Worm (Caenorhabditis elegans): ENCODE measurements around the gene C29E4.14.

C29E4.14 gene

DNA sequence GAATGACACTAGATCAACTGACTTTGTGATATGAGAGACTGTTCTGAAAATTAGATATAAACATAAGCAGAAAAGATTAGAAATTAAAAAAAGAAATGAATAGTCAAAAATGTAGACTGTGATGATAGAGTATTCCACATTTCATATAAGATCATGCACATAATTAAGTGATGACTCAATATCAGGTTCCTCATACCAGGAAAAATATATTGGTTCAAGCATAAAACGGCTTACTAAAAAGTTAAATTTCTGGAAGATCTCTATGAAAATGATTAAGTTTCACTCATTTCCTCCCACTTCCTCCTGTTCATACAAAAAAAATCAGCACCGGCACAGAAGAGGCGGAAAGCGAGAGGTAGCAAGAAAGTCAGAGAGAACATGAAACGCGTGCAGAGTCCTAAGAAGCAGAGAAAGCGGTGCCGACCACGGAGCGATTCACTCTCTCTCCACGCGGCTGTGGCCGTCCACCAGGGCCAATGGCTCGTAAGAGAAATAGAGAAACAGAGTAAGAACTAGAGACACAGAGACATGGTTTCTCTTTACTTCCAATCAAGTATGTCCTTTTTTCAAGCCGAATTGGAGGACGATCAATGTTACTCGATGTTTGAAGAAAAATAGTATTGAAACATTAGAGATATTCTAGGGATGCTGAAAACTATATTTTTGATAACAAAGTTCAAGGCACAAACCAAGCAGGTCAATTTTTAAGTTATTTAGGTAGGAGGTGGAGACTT lies 28.2 kb upstream of the C29E4.14 start, which contains the start of the genes ZK688.5 and fahd-1 (continued):
- TF ChIP-seq hlh-30 (tag; optimal IDR thresholded peaks at IDR 0.05; ENCODE audit: insufficient read depth): peak; percentile 61
- no peak for TF ChIP-seq T23F11.4 (GFP tag; optimal IDR thresholded peaks at IDR 0.05)
- TF ChIP-seq syd-9 (tag; optimal IDR thresholded peaks at IDR 0.05): peak; percentile 16
- TF ChIP-seq tbx-7 (tag; optimal IDR thresholded peaks at IDR 0.05): no peak
- TF ChIP-seq unc-55 (GFP tag; optimal IDR thresholded peaks at IDR 0.05): peak; percentile 66
- peak; percentile 79 for TF ChIP-seq ceh-18 (tag; optimal IDR thresholded peaks at IDR 0.05)
- TF ChIP-seq tbx-2 (tag; optimal IDR thresholded peaks at IDR 0.05): peak; percentile 63
- peak; percentile 61 for TF ChIP-seq rnt-1 (tag; optimal IDR thresholded peaks at IDR 0.05)
- peak; percentile 36 for TF ChIP-seq ceh-14 (tag; optimal IDR thresholded peaks at IDR 0.05)

ce11 chrIII:7892333-7892732 lies 27.6 kb upstream of the C29E4.14 start:
- TF ChIP-seq K02D7.2 (tag; optimal IDR thresholded peaks at IDR 0.05) (no peak), ama-1 (optimal IDR thresholded peaks at IDR 0.05) (no peak), ceh-18 (tag; optimal IDR thresholded peaks at IDR 0.05) (no peak), lin-11 (tag; optimal IDR thresholded peaks at IDR 0.05) (no peak), hlh-8 (tag; optimal IDR thresholded peaks at IDR 0.05) (no peak), hlh-30 (tag; optimal IDR thresholded peaks at IDR 0.05; ENCODE audit: insufficient read depth) (no peak), hlh-6 (tag; optimal IDR thresholded peaks at IDR 0.05) (no peak), T23F11.4 (GFP tag; optimal IDR thresholded peaks at IDR 0.05) (no peak), ceh-30 (tag; optimal IDR thresholded peaks at IDR 0.05) (no peak), sox-4 (tag; optimal IDR thresholded peaks at IDR 0.05) (no peak), dve-1 (tag; optimal IDR thresholded peaks at IDR 0.05) (no peak), hlh-13 (GFP tag; optimal IDR thresholded peaks at IDR 0.05) (no peak), K09A11.1 (tag; optimal IDR thresholded peaks at IDR 0.05; ENCODE audit: insufficient read depth) (no peak), eyg-1 (tag; optimal IDR thresholded peaks at IDR 0.05) (no peak)

ce11 chrIII:7893224-7893623 lies 26.7 kb upstream of the C29E4.14 start:
- TF ChIP-seq rnt-1 (tag; optimal IDR thresholded peaks at IDR 0.05): no peak
- TF ChIP-seq T23F11.4 (GFP tag; optimal IDR thresholded peaks at IDR 0.05): no peak
- TF ChIP-seq ceh-34 (tag; optimal IDR thresholded peaks at IDR 0.05): no peak

- TF ChIP-seq ceh-18 (tag; optimal IDR thresholded peaks at IDR 0.05) (no peak), ceh-30 (tag; optimal IDR thresholded peaks at IDR 0.05) (no peak), unc-86 (tag; optimal IDR thresholded peaks at IDR 0.05) (no peak), ceh-2 (tag; optimal IDR thresholded peaks at IDR 0.05) (no peak), unc-42 (tag; optimal IDR thresholded peaks at IDR 0.05) (no peak), elt-2 (tag; optimal IDR thresholded peaks at IDR 0.05) (no peak), pha-4 (tag; optimal IDR thresholded peaks at IDR 0.05) (no peak), Y22D7AL.16 (tag; optimal IDR thresholded peaks at IDR 0.05) (no peak), ttx-3 (tag; optimal IDR thresholded peaks at IDR 0.05) (no peak), sox-4 (tag; optimal IDR thresholded peaks at IDR 0.05) (no peak), mec-3 (tag; optimal IDR thresholded peaks at IDR 0.05; ENCODE audit: borderline replicate concordance) (no peak), pag-3 (tag; optimal IDR thresholded peaks at IDR 0.05; ENCODE audit: borderline replicate concordance) (no peak)
These were observed 25.2 kb upstream of the C29E4.14 start, which contains the start of gene ZK688.4 for ce11 chrIII:7894724-7895123. TSS of gene ZK688.4 (plus strand) at chrIII:7895024.

DNA sequence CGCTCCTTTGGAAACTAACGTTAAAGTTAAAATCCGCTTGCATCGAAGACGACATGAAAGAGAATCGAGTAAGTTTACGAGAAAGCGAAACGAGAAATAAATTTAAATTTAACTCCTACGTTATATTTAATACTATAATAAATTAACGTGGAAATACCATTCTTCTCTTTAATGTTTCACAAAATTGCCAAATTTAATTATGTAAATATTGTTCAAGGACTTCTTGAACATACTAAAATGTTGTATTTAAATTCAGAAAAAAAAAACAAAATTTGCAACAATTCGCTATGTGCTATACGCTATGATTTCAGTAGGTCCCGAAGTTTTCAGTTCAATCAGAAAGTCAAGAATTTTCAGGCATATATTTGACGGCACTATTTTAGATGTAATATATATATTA lies 23.0 kb upstream of the C29E4.14 start, which contains the start of gene ZK688.10:
Gene ZK688.10 (minus strand): TSS at position 101 of the 400 bp plus-strand sequence.
- TF ChIP-seq sox-2 (GFP tag; IDR thresholded peaks at IDR 0.05) (no peak), ets-4 (tag; optimal IDR thresholded peaks at IDR 0.05) (no peak), ceh-6 (GFP tag; optimal IDR thresholded peaks at IDR 0.05) (no peak), ceh-30 (tag; optimal IDR thresholded peaks at IDR 0.05) (no peak), hlh-13 (GFP tag; optimal IDR thresholded peaks at IDR 0.05) (no peak), ceh-45 (GFP tag; IDR thresholded peaks at IDR 0.05) (no peak), ceh-19 (GFP tag; optimal IDR thresholded peaks at IDR 0.05) (no peak), tbx-2 (tag; optimal IDR thresholded peaks at IDR 0.05) (no peak), npax-4 (tag; optimal IDR thresholded peaks at IDR 0.05) (no peak), nhr-232 (tag; optimal IDR thresholded peaks at IDR 0.05) (no peak), tbx-7 (tag; optimal IDR thresholded peaks at IDR 0.05) (no peak), K02D7.2 (tag; optimal IDR thresholded peaks at IDR 0.05) (no peak), pha-2 (tag; optimal IDR thresholded peaks at IDR 0.05) (no peak), pat-9 (tag; optimal IDR thresholded peaks at IDR 0.05) (no peak), lim-6 (tag; optimal IDR thresholded peaks at IDR 0.05) (no peak), C38D4.7 (GFP tag; optimal IDR thresholded peaks at IDR 0.05) (no peak), unc-55 (GFP tag; optimal IDR thresholded peaks at IDR 0.05) (no peak), ceh-24 (tag; optimal IDR thresholded peaks at IDR 0.05) (no peak), che-1 (tag; optimal IDR thresholded peaks at IDR 0.05) (no peak), ahr-1 (tag; optimal IDR thresholded peaks at IDR 0.05) (no peak)

Measured in whole organism, late embryonic.